Fruit fly (Drosophila melanogaster) whole organism, embryonic: ENCODE results near the gene tomb.

Experiments used
- Aef1 ChIP-seq: fragments of 200-800 bp; sonication (Bioruptor generic); IDR thresholded peaks from 3 replicates; pipeline ENCODE4 v1.3.6; 2022; ENCODE audit warnings: missing biosample characterization, missing genetic modification characterization
- BEAF-32 ChIP-seq: fragments of 200-800 bp; sonication (Bioruptor generic); optimal IDR thresholded peaks from 3 replicates; lab custom pipeline; 2017; ENCODE audit warnings: missing biosample characterization, missing genetic modification characterization, mild to moderate bottlenecking, moderate library complexity, missing genetic modification reagents
- CG10366 ChIP-seq: fragments of 200-800 bp; sonication (Bioruptor generic); IDR thresholded peaks from 2 replicates; pipeline ENCODE4 v1.3.6; 2022; ENCODE audit warnings: missing biosample characterization, missing genetic modification characterization
- CG10654 ChIP-seq: fragments of 200-800 bp; sonication (Bioruptor generic); optimal IDR thresholded peaks from 2 replicates; lab custom pipeline; 2016; ENCODE audit warnings: missing biosample characterization, missing genetic modification characterization
- CG11504 ChIP-seq: fragments of 200-800 bp; sonication (Bioruptor generic); optimal IDR thresholded peaks from 3 replicates; lab custom pipeline; 2019; ENCODE audit warnings: missing biosample characterization, mild to moderate bottlenecking, missing genetic modification characterization, moderate library complexity
- CG11560 ChIP-seq: fragments of 200-800 bp; sonication (Bioruptor generic); IDR thresholded peaks from 3 replicates; pipeline ENCODE4 v1.3.6; 2022; ENCODE audit warnings: missing biosample characterization, missing genetic modification characterization
- CG17359 ChIP-seq: fragments of 200-800 bp; sonication (Bioruptor generic); optimal IDR thresholded peaks from 3 replicates; lab custom pipeline; 2018; ENCODE audit warnings: missing biosample characterization, mild to moderate bottlenecking, missing genetic modification characterization, moderate library complexity
- CG17612 ChIP-seq: fragments of 200-800 bp; sonication (Bioruptor generic); IDR thresholded peaks from 2 replicates; pipeline ENCODE4 v1.3.6; 2022; ENCODE audit warnings: missing biosample characterization, missing genetic modification characterization
- CG18599 ChIP-seq: fragments of 200-800 bp; sonication (Bioruptor generic); optimal IDR thresholded peaks from 3 replicates; lab custom pipeline; 2017; ENCODE audit warnings: missing biosample characterization, missing genetic modification characterization, mild to moderate bottlenecking, moderate library complexity, missing genetic modification reagents
- CG31441 ChIP-seq: fragments of 200-800 bp; sonication (Bioruptor generic); IDR thresholded peaks from 2 replicates; pipeline ENCODE4 v1.3.6; 2022; ENCODE audit warnings: missing biosample characterization, missing genetic modification characterization
- CG3163 ChIP-seq: fragments of 200-800 bp; sonication (Bioruptor generic); optimal IDR thresholded peaks from 3 replicates; lab custom pipeline; 2016; ENCODE audit warnings: missing biosample characterization, missing genetic modification characterization
- CG3407 ChIP-seq: fragments of 200-800 bp; sonication (Bioruptor generic); optimal IDR thresholded peaks from 2 replicates; lab custom pipeline; 2018; ENCODE audit warnings: missing biosample characterization, mild to moderate bottlenecking, missing genetic modification characterization
- CG34224 ChIP-seq: fragments of 200-800 bp; sonication (Bioruptor generic); IDR thresholded peaks from 3 replicates; pipeline ENCODE4 v1.3.6; 2022; ENCODE audit warnings: missing biosample characterization, missing genetic modification characterization; ENCODE audit not compliant: partially characterized antibody
- CG4617 ChIP-seq: fragments of 200-800 bp; sonication (Bioruptor generic); optimal IDR thresholded peaks from 3 replicates; lab custom pipeline; 2016; ENCODE audit warnings: missing biosample characterization, missing genetic modification characterization, borderline replicate concordance
- CG5245 ChIP-seq: fragments of 200-800 bp; sonication (Bioruptor generic); optimal IDR thresholded peaks from 3 replicates; lab custom pipeline; 2016; ENCODE audit warnings: missing biosample characterization, missing genetic modification characterization
- CG6689 ChIP-seq: fragments of 200-800 bp; sonication (Bioruptor generic); IDR thresholded peaks from 2 replicates; pipeline ENCODE4 v1.3.6; 2022; ENCODE audit warnings: missing biosample characterization, missing genetic modification characterization
- CG6813 ChIP-seq: fragments of 200-800 bp; sonication (Bioruptor generic); optimal IDR thresholded peaks from 2 replicates; lab custom pipeline; 2017; ENCODE audit warnings: missing biosample characterization, missing genetic modification characterization, mild to moderate bottlenecking, moderate library complexity, missing genetic modification reagents
- CG9817 ChIP-seq: fragments of 200-800 bp; sonication (Bioruptor generic); optimal IDR thresholded peaks from 2 replicates; lab custom pipeline; 2018; ENCODE audit warnings: missing biosample characterization, mild to moderate bottlenecking, missing genetic modification characterization, moderate library complexity
- CG9932 ChIP-seq: fragments of 200-800 bp; sonication (Bioruptor generic); IDR thresholded peaks from 2 replicates; pipeline ENCODE4 v1.3.6; 2022; ENCODE audit warnings: missing biosample characterization, missing genetic modification characterization
- Camta ChIP-seq: fragments of 200-800 bp; sonication (Bioruptor generic); optimal IDR thresholded peaks from 2 replicates; lab custom pipeline; 2016; ENCODE audit warnings: missing biosample characterization, missing genetic modification characterization
- Hr51 ChIP-seq, 2 experiments: fragments of 200-800 bp; sonication (Bioruptor generic); optimal IDR thresholded peaks; 2 replicates in 1 of 2; 3 replicates in 1 of 2; lab custom pipeline; 2016 to 2018; ENCODE audit warnings: missing biosample characterization in 2 of 2, missing genetic modification characterization in 2 of 2, mild to moderate bottlenecking in 1 of 2, moderate library complexity in 1 of 2
- Mes4 ChIP-seq: fragments of 200-800 bp; sonication (Bioruptor generic); optimal IDR thresholded peaks from 2 replicates; lab custom pipeline; 2016; ENCODE audit warnings: missing biosample characterization, missing genetic modification characterization
- NC2β ChIP-seq: fragments of 200-800 bp; sonication (Bioruptor generic); optimal IDR thresholded peaks from 2 replicates; lab custom pipeline; 2016; ENCODE audit warnings: missing biosample characterization, missing genetic modification characterization
- NFAT ChIP-seq: fragments of 200-800 bp; sonication (Bioruptor generic); IDR thresholded peaks from 2 replicates; pipeline ENCODE4 v1.3.6; 2022; ENCODE audit warnings: missing biosample characterization, missing genetic modification characterization
- Ptx1 ChIP-seq: fragments of 200-800 bp; sonication (Bioruptor generic); IDR thresholded peaks from 2 replicates; pipeline ENCODE4 v1.3.6; 2022; ENCODE audit warnings: missing biosample characterization, missing genetic modification characterization
- al ChIP-seq: fragments of 200-800 bp; sonication (Bioruptor generic); IDR thresholded peaks from 2 replicates; pipeline ENCODE4 v1.3.6; 2022; ENCODE audit warnings: missing biosample characterization, missing genetic modification characterization
- cad ChIP-seq: fragments of >200 bp; optimal IDR thresholded peaks from 2 replicates; lab custom pipeline; 2017; ENCODE audit warnings: missing biosample characterization, missing genetic modification characterization
- cg ChIP-seq: fragments of 200-800 bp; sonication (Bioruptor generic); optimal IDR thresholded peaks from 3 replicates; lab custom pipeline; 2019; ENCODE audit warnings: missing biosample characterization, mild to moderate bottlenecking, missing genetic modification characterization, moderate library complexity
- chm ChIP-seq: fragments of 200-800 bp; sonication (Bioruptor generic); IDR thresholded peaks from 2 replicates; pipeline ENCODE4 v1.3.6; 2022; ENCODE audit warnings: missing biosample characterization, missing genetic modification characterization
- croc ChIP-seq: fragments of 200-800 bp; sonication (Bioruptor generic); conservative IDR thresholded peaks from 3 replicates; pipeline ENCODE4 v1.3.6; 2022; ENCODE audit warnings: missing biosample characterization, missing genetic modification characterization
- dimm ChIP-seq: fragments of 200-800 bp; sonication (Bioruptor generic); IDR thresholded peaks from 2 replicates; pipeline ENCODE4 v1.3.6; 2022; ENCODE audit warnings: missing biosample characterization, missing genetic modification characterization
- gsb ChIP-seq: fragments of 200-800 bp; sonication (Bioruptor generic); IDR thresholded peaks from 2 replicates; pipeline ENCODE4 v1.3.6; 2022; ENCODE audit warnings: missing biosample characterization, missing genetic modification characterization
- jumu ChIP-seq: fragments of 200-800 bp; sonication (Bioruptor generic); optimal IDR thresholded peaks from 3 replicates; lab custom pipeline; 2016; ENCODE audit warnings: missing biosample characterization, missing genetic modification characterization
- ken ChIP-seq: fragments of 200-800 bp; sonication (Bioruptor generic); IDR thresholded peaks from 3 replicates; pipeline ENCODE4 v1.3.6; 2022; ENCODE audit warnings: missing biosample characterization, missing genetic modification characterization
- klu ChIP-seq: fragments of 200-800 bp; sonication (Bioruptor generic); IDR thresholded peaks from 2 replicates; pipeline ENCODE4 v1.3.6; 2022; ENCODE audit warnings: missing biosample characterization, missing genetic modification characterization
- kni ChIP-seq: fragments of 200-800 bp; sonication (Bioruptor generic); optimal IDR thresholded peaks from 3 replicates; lab custom pipeline; 2017; ENCODE audit warnings: mild to moderate bottlenecking, missing biosample characterization, missing genetic modification reagents, missing genetic modification characterization
- lilli ChIP-seq: fragments of 200-800 bp; sonication (Bioruptor generic); optimal IDR thresholded peaks from 3 replicates; lab custom pipeline; 2016; ENCODE audit warnings: missing biosample characterization, missing genetic modification characterization
- lmd ChIP-seq: fragments of 200-800 bp; sonication (Bioruptor generic); IDR thresholded peaks from 2 replicates; pipeline ENCODE4 v1.3.6; 2022; ENCODE audit warnings: missing biosample characterization, missing genetic modification characterization
- nmo ChIP-seq: fragments of 200-800 bp; sonication (Bioruptor generic); optimal IDR thresholded peaks from 2 replicates; lab custom pipeline; 2018; ENCODE audit warnings: missing biosample characterization, mild to moderate bottlenecking, missing genetic modification characterization, moderate library complexity
- p53 ChIP-seq: fragments of 200-800 bp; sonication (Bioruptor generic); optimal IDR thresholded peaks from 2 replicates; lab custom pipeline; 2016; ENCODE audit warnings: missing biosample characterization, missing genetic modification characterization
- peb ChIP-seq: fragments of 200-800 bp; sonication (Bioruptor generic); IDR thresholded peaks from 2 replicates; pipeline ENCODE4 v1.3.6; 2022; ENCODE audit warnings: missing biosample characterization, missing genetic modification characterization
- pfk ChIP-seq: fragments of 200-800 bp; sonication (Bioruptor generic); optimal IDR thresholded peaks from 2 replicates; lab custom pipeline; 2018; ENCODE audit warnings: missing biosample characterization, mild to moderate bottlenecking, missing genetic modification characterization, moderate library complexity
- ro ChIP-seq: fragments of 200-800 bp; sonication (Bioruptor generic); IDR thresholded peaks from 2 replicates; pipeline ENCODE4 v1.3.6; 2022; ENCODE audit warnings: missing biosample characterization, missing genetic modification characterization
- sc ChIP-seq, 3 experiments: fragments of >200 bp in 2 of 3; fragments of 200-800 bp in 1 of 3; sonication (Bioruptor generic) in 1 of 3; optimal IDR thresholded peaks; 2 replicates in 2 of 3; 3 replicates in 1 of 3; lab custom pipeline; 2017; ENCODE audit warnings: mild to moderate bottlenecking in 1 of 3, missing biosample characterization in 1 of 3, missing genetic modification characterization in 1 of 3, missing genetic modification reagents in 1 of 3
- scrt ChIP-seq: fragments of 200-800 bp; sonication (Bioruptor generic); optimal IDR thresholded peaks from 2 replicates; lab custom pipeline; 2018; ENCODE audit warnings: missing biosample characterization, mild to moderate bottlenecking, missing genetic modification characterization, moderate library complexity
- ssp ChIP-seq: fragments of 200-800 bp; sonication (Bioruptor generic); IDR thresholded peaks from 2 replicates; pipeline ENCODE4 v1.3.6; 2022; ENCODE audit warnings: missing biosample characterization, missing genetic modification characterization
- stc ChIP-seq: fragments of 200-800 bp; sonication (Bioruptor generic); IDR thresholded peaks from 2 replicates; pipeline ENCODE4 v1.3.6; 2022; ENCODE audit warnings: missing biosample characterization, missing genetic modification characterization
- tna ChIP-seq: fragments of 200-800 bp; sonication (Bioruptor generic); IDR thresholded peaks from 2 replicates; pipeline ENCODE4 v1.3.6; 2022; ENCODE audit warnings: missing biosample characterization, missing genetic modification characterization; ENCODE audit not compliant: partially characterized antibody
- zen2 ChIP-seq: fragments of 200-800 bp; sonication (Bioruptor generic); IDR thresholded peaks from 3 replicates; pipeline ENCODE4 v1.3.6; 2022; ENCODE audit warnings: missing biosample characterization, missing genetic modification characterization; ENCODE audit not compliant: partially characterized antibody

Gene tomb

dm6 chr2L:5536658-5537057 is at the start of gene tomb:
Gene tomb (minus strand): TSS chr2L:5536758.
- TF ChIP-seq ken (GFP tag; lab: Robert Waterston, UW) (no peak), kni (GFP tag; lab: Kevin White, UChicago) (no peak), stc (no peak), zen2 (GFP tag; lab: Robert Waterston, UW) (no peak), croc (no peak), CG4617 (GFP tag; lab: Kevin White, UChicago) (no peak), CG17359 (tag; lab: Kevin White, UChicago) (no peak), klu (GFP tag; lab: Robert Waterston, UW) (no peak), CG34224 (GFP tag; lab: Robert Waterston, UW) (no peak), p53 (GFP tag; lab: Kevin White, UChicago) (no peak), cad (GFP tag; lab: Kevin White, UChicago) (no peak), scrt (GFP tag; lab: Kevin White, UChicago) (no peak), ssp (GFP tag; lab: Robert Waterston, UW) (no peak), Hr51 (GFP tag; optimal IDR thresholded peaks at IDR 0.05; lab: Kevin White, UChicago) (no peak), peb (GFP tag; lab: Robert Waterston, UW) (no peak), CG10366 (GFP tag; lab: Robert Waterston, UW) (no peak), NFAT (GFP tag; lab: Robert Waterston, UW) (no peak), gsb (no peak), CG3407 (GFP tag; lab: Kevin White, UChicago) (no peak)

DNA sequence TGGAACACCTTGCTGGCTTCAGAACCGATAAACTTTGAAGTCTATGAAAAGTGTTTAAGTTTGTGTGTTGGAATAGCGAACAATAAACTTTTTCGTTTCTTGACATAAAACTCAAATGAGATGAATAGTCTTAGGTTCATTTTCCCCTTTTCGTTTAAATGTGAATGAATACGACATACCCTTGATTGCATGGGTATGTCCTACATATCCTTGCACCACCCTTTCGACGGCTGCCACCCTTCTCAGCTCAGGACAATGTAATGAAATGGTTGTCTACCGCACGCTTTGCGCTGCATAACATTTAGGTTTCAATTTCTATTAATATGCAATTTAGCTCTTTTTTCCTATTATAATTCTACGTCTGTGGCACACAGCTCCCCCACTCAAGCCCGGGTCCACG is 44.5 kb upstream of the tomb start, which contains the start of gene CG14011:
CG14011 (minus strand) TSS at position 101 of the 400 bp plus-strand sequence.
- no peak for TF ChIP-seq CG9817 (tag; lab: Kevin White, UChicago)
- no peak for TF ChIP-seq CG10654
- no peak for TF ChIP-seq CG6813 (GFP tag; lab: Kevin White, UChicago)
- no peak for TF ChIP-seq dimm (GFP tag; lab: Robert Waterston, UW)
- no peak for TF ChIP-seq sc (optimal IDR thresholded peaks at IDR 0.05; lab: Kevin White, UChicago)
- TF ChIP-seq sc (GFP tag; optimal IDR thresholded peaks at IDR 0.05; lab: Kevin White, UChicago) = no peak
- no peak for TF ChIP-seq Mes4 (GFP tag; lab: Kevin White, UChicago)
- TF ChIP-seq CG31441 (GFP tag; lab: Robert Waterston, UW) = no peak
- no peak for TF ChIP-seq jumu (GFP tag; lab: Kevin White, UChicago)
- no peak for TF ChIP-seq pfk (GFP tag; lab: Kevin White, UChicago)
- no peak for TF ChIP-seq CG6689
- no peak for TF ChIP-seq CG3163 (GFP tag; lab: Kevin White, UChicago)
- TF ChIP-seq Ptx1 = no peak

DNA sequence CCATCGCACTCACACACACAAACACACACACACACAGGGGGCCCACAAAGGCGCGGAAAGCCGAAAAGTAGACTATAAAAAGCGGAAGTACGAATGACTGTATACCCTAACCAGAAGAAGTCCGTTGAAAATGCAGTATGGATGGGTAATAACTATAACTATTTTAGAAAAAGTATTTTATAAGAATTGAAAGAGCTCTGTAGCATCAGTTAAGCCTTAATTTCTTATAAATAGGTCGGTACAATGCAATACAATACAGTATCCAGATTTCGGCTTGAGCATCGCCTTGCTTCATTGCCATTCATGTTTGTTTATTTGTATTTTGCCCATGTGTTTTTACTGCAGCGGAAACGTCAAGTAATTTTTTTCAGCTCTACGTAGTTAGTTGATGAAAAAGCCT is 32.9 kb upstream of the tomb start:
- TF ChIP-seq al (GFP tag; lab: Robert Waterston, UW) (0 out of 2 replicates have a peak, but pooled peaks have one; percentile 10), ro (GFP tag; lab: Robert Waterston, UW) (no peak; the same call in 1 of the 2 replicates), CG5245 (no peak), Aef1 (GFP tag; lab: Robert Waterston, UW) (no peak), CG11560 (tag; lab: Robert Waterston, UW) (0 out of 3 replicates have a peak, but pooled peaks have one; percentile 34), lmd (peak; percentile 46; the same call in 1 of the 2 replicates), chm (no peak), CG9932 (GFP tag; lab: Robert Waterston, UW) (peak; percentile 58), NC2β (GFP tag; lab: Kevin White, UChicago) (no peak), cg (GFP tag; lab: Kevin White, UChicago) (peak; percentile 7), Camta (GFP tag; lab: Kevin White, UChicago) (no peak), tna (no peak), BEAF-32 (GFP tag; lab: Kevin White, UChicago) (no peak), CG18599 (GFP tag; lab: Kevin White, UChicago) (peak; percentile 70), CG17612 (0 out of 2 replicates have a peak, but pooled peaks have one; percentile 28), lilli (peak; percentile 32), CG11504 (tag; lab: Kevin White, UChicago) (peak; percentile 52), nmo (peak; percentile 16)
